Worm (Caenorhabditis elegans): ENCODE measurements around the gene R08A2.2.

Gene R08A2.2

ce11 chrV:14729343-14729742, 13.8 kb upstream of the R08A2.2 start, which contains the start of gene oig-3:
Gene oig-3 (plus strand): TSS chrV:14729643.
- TF ChIP-seq cog-1 (tag; optimal IDR thresholded peaks at IDR 0.05) (no peak), tab-1 (GFP tag; IDR thresholded peaks at IDR 0.05) (no peak), ztf-29 (GFP tag; IDR thresholded peaks at IDR 0.05) (no peak), ref-1 (GFP tag; conservative IDR thresholded peaks at IDR 0.05) (no peak), klf-2 (GFP tag; conservative IDR thresholded peaks at IDR 0.05) (no peak), T22C8.4 (GFP tag; IDR thresholded peaks at IDR 0.05) (no peak), ztf-23 (GFP tag; IDR thresholded peaks at IDR 0.05) (no peak), flt-1 (GFP tag; IDR thresholded peaks at IDR 0.05) (no peak), med-1 (GFP tag; optimal IDR thresholded peaks at IDR 0.05; ENCODE audit: insufficient read depth) (no peak)

- TF ChIP-seq tab-1 (GFP tag; IDR thresholded peaks at IDR 0.05) (no peak), cog-1 (tag; optimal IDR thresholded peaks at IDR 0.05) (no peak), ref-1 (GFP tag; conservative IDR thresholded peaks at IDR 0.05) (no peak), klf-2 (GFP tag; conservative IDR thresholded peaks at IDR 0.05) (no peak), flt-1 (GFP tag; IDR thresholded peaks at IDR 0.05) (no peak), med-1 (GFP tag; optimal IDR thresholded peaks at IDR 0.05; ENCODE audit: insufficient read depth) (no peak), ztf-29 (GFP tag; IDR thresholded peaks at IDR 0.05) (no peak), ztf-23 (GFP tag; IDR thresholded peaks at IDR 0.05) (no peak), T22C8.4 (GFP tag; IDR thresholded peaks at IDR 0.05) (no peak)
Measured at ce11 chrV:14728754-14729153, 13.2 kb upstream of the R08A2.2 start, which contains the start of gene Y50E8A.2. Gene Y50E8A.2 (minus strand): TSS chrV:14728854.

ce11 chrV:14726596-14726995, 11.1 kb upstream of the R08A2.2 start, which contains the start of gene Y50E8A.1:
Gene Y50E8A.1 (plus strand): TSS chrV:14726896.
- TF ChIP-seq klf-2 (GFP tag; conservative IDR thresholded peaks at IDR 0.05) = no peak
- no peak for TF ChIP-seq ztf-23 (GFP tag; IDR thresholded peaks at IDR 0.05)
- TF ChIP-seq ztf-29 (GFP tag; IDR thresholded peaks at IDR 0.05) = no peak
- no peak for TF ChIP-seq tab-1 (GFP tag; IDR thresholded peaks at IDR 0.05)
- no peak for TF ChIP-seq ref-1 (GFP tag; conservative IDR thresholded peaks at IDR 0.05)
- TF ChIP-seq flt-1 (GFP tag; IDR thresholded peaks at IDR 0.05) = no peak
- no peak for TF ChIP-seq cog-1 (tag; optimal IDR thresholded peaks at IDR 0.05)
- no peak for TF ChIP-seq med-1 (GFP tag; optimal IDR thresholded peaks at IDR 0.05; ENCODE audit: insufficient read depth)
- no peak for TF ChIP-seq T22C8.4 (GFP tag; IDR thresholded peaks at IDR 0.05)

- TF ChIP-seq ref-1 (GFP tag; conservative IDR thresholded peaks at IDR 0.05) (no peak), med-1 (GFP tag; optimal IDR thresholded peaks at IDR 0.05; ENCODE audit: insufficient read depth) (no peak), ztf-29 (GFP tag; IDR thresholded peaks at IDR 0.05) (no peak), tab-1 (GFP tag; IDR thresholded peaks at IDR 0.05) (no peak), flt-1 (GFP tag; IDR thresholded peaks at IDR 0.05) (no peak), cog-1 (tag; optimal IDR thresholded peaks at IDR 0.05) (no peak), klf-2 (GFP tag; conservative IDR thresholded peaks at IDR 0.05) (no peak), T22C8.4 (GFP tag; IDR thresholded peaks at IDR 0.05) (no peak), ztf-23 (GFP tag; IDR thresholded peaks at IDR 0.05) (no peak)
Measured at ce11 chrV:14725409-14725808, 9.9 kb upstream of the R08A2.2 start.

- TF ChIP-seq klf-2 (GFP tag; conservative IDR thresholded peaks at IDR 0.05) = no peak
- TF ChIP-seq flt-1 (GFP tag; IDR thresholded peaks at IDR 0.05) = no peak
- no peak for TF ChIP-seq ref-1 (GFP tag; conservative IDR thresholded peaks at IDR 0.05)
- no peak for TF ChIP-seq med-1 (GFP tag; optimal IDR thresholded peaks at IDR 0.05; ENCODE audit: insufficient read depth)
- TF ChIP-seq ztf-29 (GFP tag; IDR thresholded peaks at IDR 0.05) = no peak
- no peak for TF ChIP-seq tab-1 (GFP tag; IDR thresholded peaks at IDR 0.05)
- TF ChIP-seq ztf-23 (GFP tag; IDR thresholded peaks at IDR 0.05) = no peak
- no peak for TF ChIP-seq cog-1 (tag; optimal IDR thresholded peaks at IDR 0.05)
- TF ChIP-seq T22C8.4 (GFP tag; IDR thresholded peaks at IDR 0.05) = no peak
Measured at ce11 chrV:14723020-14723419, 7.5 kb upstream of the R08A2.2 start, which contains the start of gene R08A2.7. Gene R08A2.7 (plus strand): TSS chrV:14723320.

- TF ChIP-seq ref-1 (GFP tag; conservative IDR thresholded peaks at IDR 0.05) = no peak
- TF ChIP-seq cog-1 (tag; optimal IDR thresholded peaks at IDR 0.05) = no peak
- TF ChIP-seq ztf-29 (GFP tag; IDR thresholded peaks at IDR 0.05) = no peak
Measured at ce11 chrV:14719491-14719890, 4.0 kb upstream of the R08A2.2 start, which contains the start of gene R08A2.1. Gene R08A2.1 (minus strand): TSS chrV:14719591.

ce11 chrV:14716114-14716513, 606 bp upstream of the R08A2.2 start, which contains the start of gene fbxa-147:
Gene fbxa-147 (plus strand): TSS chrV:14716499.
- TF ChIP-seq ztf-29 (GFP tag; IDR thresholded peaks at IDR 0.05) (no peak), tab-1 (GFP tag; IDR thresholded peaks at IDR 0.05) (no peak), ref-1 (GFP tag; conservative IDR thresholded peaks at IDR 0.05) (no peak), flt-1 (GFP tag; IDR thresholded peaks at IDR 0.05) (no peak), med-1 (GFP tag; optimal IDR thresholded peaks at IDR 0.05; ENCODE audit: insufficient read depth) (no peak), cog-1 (tag; optimal IDR thresholded peaks at IDR 0.05) (no peak), klf-2 (GFP tag; conservative IDR thresholded peaks at IDR 0.05) (no peak), ztf-23 (GFP tag; IDR thresholded peaks at IDR 0.05) (no peak), T22C8.4 (GFP tag; IDR thresholded peaks at IDR 0.05) (no peak)

- no peak for TF ChIP-seq ztf-23 (GFP tag; IDR thresholded peaks at IDR 0.05)
- no peak for TF ChIP-seq ztf-29 (GFP tag; IDR thresholded peaks at IDR 0.05)
Measured at ce11 chrV:14712316-14712715, 3.2 kb downstream of the R08A2.2 start, which contains the start of gene R08A2.5. Gene R08A2.5 (plus strand): TSS chrV:14712616.

- TF ChIP-seq ref-1 (GFP tag; conservative IDR thresholded peaks at IDR 0.05) (no peak), tab-1 (GFP tag; IDR thresholded peaks at IDR 0.05) (no peak), cog-1 (tag; optimal IDR thresholded peaks at IDR 0.05) (no peak), klf-2 (GFP tag; conservative IDR thresholded peaks at IDR 0.05) (no peak), T22C8.4 (GFP tag; IDR thresholded peaks at IDR 0.05) (no peak), flt-1 (GFP tag; IDR thresholded peaks at IDR 0.05) (no peak), med-1 (GFP tag; optimal IDR thresholded peaks at IDR 0.05; ENCODE audit: insufficient read depth) (no peak), ztf-23 (GFP tag; IDR thresholded peaks at IDR 0.05) (no peak), ztf-29 (GFP tag; IDR thresholded peaks at IDR 0.05) (no peak)
Measured at ce11 chrV:14711077-14711476, 4.4 kb downstream of the R08A2.2 start, which contains the start of gene ssp-33. Gene ssp-33 (plus strand): TSS chrV:14711377.

- TF ChIP-seq med-1 (GFP tag; optimal IDR thresholded peaks at IDR 0.05; ENCODE audit: insufficient read depth) (no peak), ref-1 (GFP tag; conservative IDR thresholded peaks at IDR 0.05) (no peak), cog-1 (tag; optimal IDR thresholded peaks at IDR 0.05) (no peak), flt-1 (GFP tag; IDR thresholded peaks at IDR 0.05) (no peak), tab-1 (GFP tag; IDR thresholded peaks at IDR 0.05) (no peak), ztf-23 (GFP tag; IDR thresholded peaks at IDR 0.05) (no peak), klf-2 (GFP tag; conservative IDR thresholded peaks at IDR 0.05) (no peak), ztf-29 (GFP tag; IDR thresholded peaks at IDR 0.05) (no peak), T22C8.4 (GFP tag; IDR thresholded peaks at IDR 0.05) (no peak)
Measured at ce11 chrV:14707958-14708357, 7.5 kb downstream of the R08A2.2 start, which contains the start of gene R08A2.9. Gene R08A2.9 (plus strand): TSS chrV:14708258.

Measured in whole organism, midembryonic.